Fruit fly (Drosophila melanogaster): ENCODE results near the gene ed.

ed gene

dm6 chr2L:4110132-4110531, 79.0 kb downstream of the ed start (continued):
- TF ChIP-seq Eip93F (GFP tag; optimal IDR thresholded peaks at IDR 0.05) (no peak), lz (GFP tag; optimal IDR thresholded peaks at IDR 0.05) (peak; percentile 58), salr (GFP tag; optimal IDR thresholded peaks at IDR 0.05) (no peak), Hr38 (GFP tag; optimal IDR thresholded peaks at IDR 0.05) (no peak), CG31627 (GFP tag; optimal IDR thresholded peaks at IDR 0.05) (peak; percentile 39), cyc (GFP tag; optimal IDR thresholded peaks at IDR 0.05) (peak; percentile 13), fd59A (GFP tag; optimal IDR thresholded peaks at IDR 0.05) (peak; percentile 7), CG11762 (GFP tag; optimal IDR thresholded peaks at IDR 0.05; ENCODE audit: insufficient read depth) (no peak), spab (GFP tag; optimal IDR thresholded peaks at IDR 0.05) (peak; percentile 3), fkh (GFP tag; optimal IDR thresholded peaks at IDR 0.05) (no peak), CG7368 (GFP tag; optimal IDR thresholded peaks at IDR 0.05) (no peak), Smox (GFP tag; optimal IDR thresholded peaks at IDR 0.05) (peak; percentile 39), CG9139 (GFP tag; optimal IDR thresholded peaks at IDR 0.05) (no peak)

dm6 chr2L:4116656-4117055, 85.5 kb downstream of the ed start:
- TF ChIP-seq svp (GFP tag) (peak; percentile 59), CG9139 (GFP tag; optimal IDR thresholded peaks at IDR 0.05) (no peak), eg (GFP tag; IDR thresholded peaks at IDR 0.05) (no peak), esn (GFP tag; optimal IDR thresholded peaks at IDR 0.05) (no peak), CG8119 (GFP tag; IDR thresholded peaks at IDR 0.05) (no peak), Hr4 (GFP tag; optimal IDR thresholded peaks at IDR 0.05) (no peak), CG6276 (GFP tag; optimal IDR thresholded peaks at IDR 0.05) (no peak), Lpt (GFP tag; optimal IDR thresholded peaks at IDR 0.05) (no peak), CG6792 (GFP tag; optimal IDR thresholded peaks at IDR 0.05) (no peak)

- TF ChIP-seq fd59A (GFP tag; optimal IDR thresholded peaks at IDR 0.05) (peak; percentile 44), Ets96B (tag; optimal IDR thresholded peaks at IDR 0.05) (peak; percentile 56), Lpt (GFP tag; optimal IDR thresholded peaks at IDR 0.05) (peak; percentile 48), CG9139 (GFP tag; optimal IDR thresholded peaks at IDR 0.05) (no peak), svp (GFP tag) (peak; percentile 90), Ets21C (GFP tag; optimal IDR thresholded peaks at IDR 0.05) (peak; percentile 72), net (GFP tag; optimal IDR thresholded peaks at IDR 0.05) (peak; percentile 63), Eip78C (GFP tag) (peak; percentile 93), pdm3 (GFP tag; optimal IDR thresholded peaks at IDR 0.05) (peak; percentile 83), cyc (GFP tag; optimal IDR thresholded peaks at IDR 0.05) (peak; percentile 75), Eip93F (GFP tag; optimal IDR thresholded peaks at IDR 0.05) (peak; percentile 42), salr (GFP tag; optimal IDR thresholded peaks at IDR 0.05) (peak in 1 of 2 experiments; percentile 33), dac (GFP tag; optimal IDR thresholded peaks at IDR 0.05) (no peak), CG15336 (GFP tag; IDR thresholded peaks at IDR 0.05) (peak; percentile 71), CG1621 (tag; optimal IDR thresholded peaks at IDR 0.05) (peak; percentile 61), CG4318 (GFP tag; optimal IDR thresholded peaks at IDR 0.05) (no peak), CG6792 (GFP tag; optimal IDR thresholded peaks at IDR 0.05) (peak; percentile 81), CG11762 (GFP tag; optimal IDR thresholded peaks at IDR 0.05; ENCODE audit: insufficient read depth) (peak; percentile 56), acj6 (GFP tag; optimal IDR thresholded peaks at IDR 0.05) (peak; percentile 75), CG7368 (GFP tag; optimal IDR thresholded peaks at IDR 0.05) (peak; percentile 43), achi (GFP tag; optimal IDR thresholded peaks at IDR 0.05) (peak; percentile 59), Hr39 (GFP tag; optimal IDR thresholded peaks at IDR 0.05) (peak; percentile 87), ss (GFP tag; optimal IDR thresholded peaks at IDR 0.05) (peak; percentile 13 to 53), esn (GFP tag; optimal IDR thresholded peaks at IDR 0.05) (peak; percentile 89), Eip75B (GFP tag; optimal IDR thresholded peaks at IDR 0.05) (peak; percentile 63), CG6276 (GFP tag; optimal IDR thresholded peaks at IDR 0.05) (no peak), Sox15 (GFP tag; optimal IDR thresholded peaks at IDR 0.05) (peak; percentile 51), CG10669 (GFP tag; optimal IDR thresholded peaks at IDR 0.05) (peak; percentile 62), CG8119 (GFP tag; IDR thresholded peaks at IDR 0.05) (peak; percentile 71), CG6163 (GFP tag; IDR thresholded peaks at IDR 0.05) (peak; percentile 78), Met (GFP tag; optimal IDR thresholded peaks at IDR 0.05) (peak; percentile 83), dsx (GFP tag; optimal IDR thresholded peaks at IDR 0.05; ENCODE audit: poor library complexity, severe bottlenecking) (peak; percentile 29), CG31627 (GFP tag; optimal IDR thresholded peaks at IDR 0.05) (peak; percentile 84), OdsH (GFP tag; optimal IDR thresholded peaks at IDR 0.05) (peak; percentile 72), CG6854 (GFP tag; optimal IDR thresholded peaks at IDR 0.05) (no peak), spab (GFP tag; optimal IDR thresholded peaks at IDR 0.05) (peak; percentile 51), CG10631 (GFP tag; optimal IDR thresholded peaks at IDR 0.05) (peak; percentile 67), lz (GFP tag; optimal IDR thresholded peaks at IDR 0.05) (peak; percentile 83), CG3032 (tag; optimal IDR thresholded peaks at IDR 0.05) (peak; percentile 57)
Measured at dm6 chr2L:4118983-4119670, 88.0 kb downstream of the ed start.

Measured in whole organism, prepupa.